Fruit fly (Drosophila melanogaster) whole organism, embryonic: ENCODE measurements around the gene CG10068.

Experiments
- CG17612 ChIP-seq: fragments of 200-800 bp; sonication (Bioruptor generic); IDR thresholded peaks from 2 replicates; pipeline ENCODE4 v1.3.6; 2022; ENCODE audit warnings: missing biosample characterization, missing genetic modification characterization
- CG4424 ChIP-seq: fragments of 200-800 bp; sonication (Bioruptor generic); optimal IDR thresholded peaks from 3 replicates; lab custom pipeline; 2016; ENCODE audit warnings: missing biosample characterization, missing genetic modification characterization
- CG8478 ChIP-seq: fragments of >200 bp; optimal IDR thresholded peaks from 2 replicates; lab custom pipeline; 2018
- HLH4C ChIP-seq: fragments of 200-800 bp; sonication (Bioruptor generic); IDR thresholded peaks from 3 replicates; pipeline ENCODE4 v1.3.6; 2022; ENCODE audit warnings: missing biosample characterization, missing genetic modification characterization; ENCODE audit not compliant: partially characterized antibody
- gce ChIP-seq: fragments of 200-800 bp; sonication (Bioruptor generic); IDR thresholded peaks from 3 replicates; pipeline ENCODE4 v1.3.6; 2022; ENCODE audit warnings: missing biosample characterization, missing genetic modification characterization
- h ChIP-seq: fragments of >200 bp; optimal IDR thresholded peaks from 2 replicates; lab custom pipeline; 2017
- prd ChIP-seq, 3 experiments: fragments of >200 bp in 2 of 3; fragments of 200-800 bp in 1 of 3; sonication (Bioruptor generic) in 1 of 3; optimal IDR thresholded peaks in 2 of 3; IDR thresholded peaks in 1 of 3; 2 replicates in 2 of 3; 3 replicates in 1 of 3; pipeline versions ENCODE4 v1.3.6 to Lab custom; 2017 to 2022; ENCODE audit warnings: missing biosample characterization in 1 of 3, missing genetic modification characterization in 1 of 3
- tna ChIP-seq: fragments of 200-800 bp; sonication (Bioruptor generic); IDR thresholded peaks from 2 replicates; pipeline ENCODE4 v1.3.6; 2022; ENCODE audit warnings: missing biosample characterization, missing genetic modification characterization; ENCODE audit not compliant: partially characterized antibody

dm6 chr3R:7127966-7128365 lies at the start of gene CG10068:
- TF ChIP-seq h (lab: Kevin White, UChicago) (no peak), prd (optimal IDR thresholded peaks at IDR 0.05; lab: Kevin White, UChicago) (no peak), prd (GFP tag; IDR thresholded peaks at IDR 0.05; lab: Robert Waterston, UW) (peak; percentile 95), tna (GFP tag; lab: Robert Waterston, UW) (no peak), HLH4C (GFP tag; lab: Robert Waterston, UW) (no peak), CG17612 (GFP tag; lab: Robert Waterston, UW) (peak; percentile 74), CG4424 (GFP tag; lab: Kevin White, UChicago) (peak; percentile 88), CG8478 (lab: Kevin White, UChicago) (no peak), gce (GFP tag; lab: Robert Waterston, UW) (peak; percentile 91; the same call in 2 of the 3 replicates)
